Fruit fly (Drosophila melanogaster): ENCODE data around the gene Sdhaf3.

Gene Sdhaf3

dm6 chr3R:16432665-16433065, 49.6 kb downstream of the Sdhaf3 start, which contains the start of gene Fntb (continued):
- TF ChIP-seq Abd-B (GFP tag; optimal IDR thresholded peaks at IDR 0.05) (no peak), rgr (GFP tag; optimal IDR thresholded peaks at IDR 0.05) (peak; percentile 64), foxo (GFP tag; optimal IDR thresholded peaks at IDR 0.05) (peak in 1 of 2 experiments; percentile 78), brk (GFP tag; optimal IDR thresholded peaks at IDR 0.05) (no peak), dsf (GFP tag; optimal IDR thresholded peaks at IDR 0.05; ENCODE audit: borderline replicate concordance) (no peak), Hnf4 (GFP tag; optimal IDR thresholded peaks at IDR 0.05) (no peak)
